Worm (Caenorhabditis elegans) whole organism, L1 larva: ENCODE results near the gene col-98.
A peak's percentile ranks its signal among the peaks of the same experiment; 100 is the strongest.

ENCODE experiments used
- elt-3 ChIP-seq, 6 experiments: fragments of 150-350 bp in 1 of 6; sonication (generic microtip); optimal IDR thresholded peaks; 2 replicates each; lab custom pipeline; 2017 to 2018; ENCODE audit warnings: missing biosample characterization in 6 of 6, missing genetic modification characterization in 6 of 6, inconsistent platforms in 1 of 6
- nhr-237 ChIP-seq: fragments of 150-350 bp; optimal IDR thresholded peaks from 2 replicates; lab custom pipeline; 2014; ENCODE audit warnings: missing biosample characterization, missing genetic modification characterization
- nhr-76 ChIP-seq: sonication (generic microtip); optimal IDR thresholded peaks from 2 replicates; lab custom pipeline; 2017; ENCODE audit warnings: missing biosample characterization, missing genetic modification characterization
- ztf-11 ChIP-seq, 2 experiments: sonication (generic microtip); optimal IDR thresholded peaks; 2 replicates each; lab custom pipeline; 2016 to 2017; ENCODE audit warnings: missing genetic modification characterization in 2 of 2, missing biosample characterization in 1 of 2, missing compliant biosample characterization in 1 of 2

DNA sequence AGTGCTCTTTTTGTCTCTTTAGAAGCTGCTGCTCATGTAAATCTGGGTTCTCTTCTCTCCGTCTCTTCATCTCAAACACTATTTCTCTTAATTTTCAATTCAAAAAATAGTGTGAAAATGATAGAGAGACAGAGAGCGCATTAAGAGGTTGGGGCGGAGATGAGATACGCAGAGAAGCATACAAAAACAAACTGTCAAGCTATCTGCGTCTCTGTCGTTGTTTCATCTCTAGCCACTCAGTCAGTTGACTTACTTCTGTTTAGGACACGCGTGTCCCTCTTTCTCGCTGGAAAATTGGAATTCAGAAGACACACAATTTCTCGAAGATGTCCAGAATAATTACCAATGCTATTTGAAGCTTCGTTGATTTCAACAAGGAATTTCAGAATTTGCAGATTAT is 42.3 kb downstream of the col-98 start:
- peak; percentile 50 for TF ChIP-seq nhr-76 (tag; lab: Kevin White, UChicago)
- TF ChIP-seq ztf-11 (tag; optimal IDR thresholded peaks at IDR 0.05; lab: Kevin White, UChicago), result peak in 1 of 2 experiments; percentile 82
- TF ChIP-seq nhr-237 (tag; lab: Kevin White, UChicago), result peak; percentile 83
- TF ChIP-seq elt-3 (tag; optimal IDR thresholded peaks at IDR 0.05; lab: Kevin White, UChicago), result peak in 2 of 6 experiments; percentile 71 to 83
